Fruit fly (Drosophila melanogaster): Measurements from ENCODE around the gene Polr3D.
A peak's percentile ranks its signal among the peaks of the same experiment; 100 is the strongest.

Polr3D gene

DNA sequence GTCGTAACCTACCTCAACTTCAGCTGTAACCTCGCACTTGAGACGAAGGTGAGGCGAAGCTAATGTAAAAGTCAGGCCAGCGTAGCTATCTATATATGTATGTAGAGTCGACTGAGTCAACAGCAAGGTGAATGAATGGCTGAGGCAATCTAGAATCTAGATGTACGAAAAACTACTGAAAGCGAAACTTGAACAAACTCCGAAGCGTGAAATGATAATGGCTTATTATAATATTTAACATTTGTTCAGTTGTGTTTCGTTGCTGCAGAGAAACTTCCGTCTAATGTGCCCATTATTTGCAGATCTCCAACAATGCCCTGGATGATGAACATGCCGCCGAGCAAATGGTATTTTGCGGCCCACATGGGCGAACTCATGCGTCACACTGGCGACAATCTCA, 35.2 kb upstream of the Polr3D start (continued):
- TF ChIP-seq sob (GFP tag; IDR thresholded peaks at IDR 0.05) (peak; percentile 15; the same call in 1 of the 2 replicates), CG3995 (GFP tag; optimal IDR thresholded peaks at IDR 0.05) (no peak), hb (GFP tag; IDR thresholded peaks at IDR 0.05; ENCODE audit: partially characterized antibody) (no peak), CG13424 (tag; optimal IDR thresholded peaks at IDR 0.05) (no peak), slbo (GFP tag; IDR thresholded peaks at IDR 0.05) (no peak), CG2202 (tag; optimal IDR thresholded peaks at IDR 0.05) (no peak), Elba2 (GFP tag; optimal IDR thresholded peaks at IDR 0.05) (no peak), Asciz (GFP tag; optimal IDR thresholded peaks at IDR 0.05) (no peak), sug (tag; optimal IDR thresholded peaks at IDR 0.05) (no peak), Sry-δ (GFP tag; optimal IDR thresholded peaks at IDR 0.05) (no peak), pzg (GFP tag; optimal IDR thresholded peaks at IDR 0.05) (no peak), ab (GFP tag; optimal IDR thresholded peaks at IDR 0.05) (no peak), Gug (GFP tag; IDR thresholded peaks at IDR 0.05) (no peak), CG14050 (GFP tag; IDR thresholded peaks at IDR 0.05) (no peak), CG30431 (GFP tag; optimal IDR thresholded peaks at IDR 0.05) (no peak), gt (GFP tag; IDR thresholded peaks at IDR 0.05) (no peak), pnt (GFP tag; optimal IDR thresholded peaks at IDR 0.05) (no peak), fu2 (GFP tag; optimal IDR thresholded peaks at IDR 0.05) (no peak), Sry-β (GFP tag; optimal IDR thresholded peaks at IDR 0.05) (no peak), CG7839 (tag; optimal IDR thresholded peaks at IDR 0.05) (no peak), NFAT (GFP tag; IDR thresholded peaks at IDR 0.05) (no peak), YL-1 (GFP tag; optimal IDR thresholded peaks at IDR 0.05) (no peak), bigmax (GFP tag; optimal IDR thresholded peaks at IDR 0.05) (no peak), CG17802 (tag; optimal IDR thresholded peaks at IDR 0.05) (no peak), CG12071 (GFP tag; optimal IDR thresholded peaks at IDR 0.05) (no peak), run (tag; optimal IDR thresholded peaks at IDR 0.05) (no peak), ham (GFP tag; IDR thresholded peaks at IDR 0.05) (no peak), CG4404 (GFP tag; IDR thresholded peaks at IDR 0.05) (no peak), cas (GFP tag; IDR thresholded peaks at IDR 0.05) (no peak), CG34376 (GFP tag; optimal IDR thresholded peaks at IDR 0.05) (no peak), Abd-B (GFP tag; optimal IDR thresholded peaks at IDR 0.05) (no peak), CG2120 (GFP tag; optimal IDR thresholded peaks at IDR 0.05) (no peak), Hr3 (GFP tag; optimal IDR thresholded peaks at IDR 0.05) (no peak), Hr39 (optimal IDR thresholded peaks at IDR 0.05) (no peak), CG18262 (tag; optimal IDR thresholded peaks at IDR 0.05) (no peak), CG4730 (GFP tag; IDR thresholded peaks at IDR 0.05) (no peak), gsb (GFP tag; IDR thresholded peaks at IDR 0.05) (no peak), vvl (GFP tag; IDR thresholded peaks at IDR 0.05) (no peak), dimm (GFP tag; IDR thresholded peaks at IDR 0.05) (no peak), da (GFP tag; optimal IDR thresholded peaks at IDR 0.05) (no peak), CG5180 (GFP tag; optimal IDR thresholded peaks at IDR 0.05) (no peak), tin (GFP tag; optimal IDR thresholded peaks at IDR 0.05) (no peak), Meics (GFP tag; optimal IDR thresholded peaks at IDR 0.05) (peak; percentile 18), MTF-1 (GFP tag; optimal IDR thresholded peaks at IDR 0.05; ENCODE audit: borderline replicate concordance) (no peak), CG10959 (GFP tag; IDR thresholded peaks at IDR 0.05) (no peak), bcd (GFP tag; optimal IDR thresholded peaks at IDR 0.05) (peak; percentile 4), CG7987 (GFP tag; optimal IDR thresholded peaks at IDR 0.05) (no peak), CG13894 (tag; optimal IDR thresholded peaks at IDR 0.05) (peak; percentile 3), CG10321 (GFP tag; IDR thresholded peaks at IDR 0.05) (0 out of 2 replicates have a peak, but pooled peaks have one; percentile 29), Sox102F (GFP tag; optimal IDR thresholded peaks at IDR 0.05) (no peak), ind (GFP tag; optimal IDR thresholded peaks at IDR 0.05) (no peak), Dad (GFP tag; optimal IDR thresholded peaks at IDR 0.05) (no peak), kay (GFP tag; optimal IDR thresholded peaks at IDR 0.05) (no peak)
